Fruit fly (Drosophila melanogaster): Measurements from ENCODE around the gene nod.
A peak's percentile ranks its signal among the peaks of the same experiment; 100 is the strongest.

The nod gene

DNA sequence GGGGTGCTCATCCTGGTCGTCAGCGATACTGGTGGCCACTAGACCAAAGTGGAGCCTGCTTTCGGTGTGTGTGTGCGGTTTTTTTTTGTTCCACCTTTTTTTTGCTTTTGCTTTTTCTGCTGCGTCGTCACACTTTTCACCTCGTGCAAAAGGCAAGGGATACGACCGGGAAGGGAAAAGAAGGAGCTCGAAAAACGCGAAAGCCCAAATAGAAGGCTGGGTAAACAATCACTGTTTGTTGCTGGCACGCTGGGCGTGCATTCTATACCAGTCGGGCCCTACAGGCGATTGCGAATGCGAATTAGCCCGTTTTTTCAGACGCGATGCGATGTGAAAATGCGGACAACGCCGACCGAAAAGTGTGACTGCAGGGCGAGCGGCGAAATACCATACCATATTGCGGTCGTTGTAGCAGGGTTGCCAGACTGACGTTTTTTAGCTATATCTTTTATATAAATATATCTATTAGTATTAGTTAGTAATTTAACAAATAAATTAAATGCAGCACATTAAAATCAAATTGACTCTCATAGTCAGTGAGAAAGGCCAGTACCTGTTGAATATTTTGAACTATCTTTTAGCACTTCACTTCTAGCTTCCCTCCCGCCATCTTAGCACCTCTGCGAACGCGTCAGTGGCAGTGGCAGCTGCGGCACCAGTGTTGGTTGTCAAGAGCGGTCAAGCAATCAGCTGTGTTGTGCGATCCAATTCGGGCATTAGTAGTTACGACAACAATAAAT lies 10.4 kb upstream of the nod start, which contains the start of the genes Polr2A and CG11699 (continued):
- TF ChIP-seq CG6854 (GFP tag; optimal IDR thresholded peaks at IDR 0.05), result peak; percentile 6
- TF ChIP-seq fd59A (GFP tag; optimal IDR thresholded peaks at IDR 0.05), result no peak
- TF ChIP-seq Ets96B (tag; optimal IDR thresholded peaks at IDR 0.05), result peak; percentile 31
- no peak for TF ChIP-seq Eip78C (GFP tag)
- peak; percentile 12 for TF ChIP-seq Sox15 (GFP tag; optimal IDR thresholded peaks at IDR 0.05)
- TF ChIP-seq CG1621 (tag; optimal IDR thresholded peaks at IDR 0.05), result no peak
- TF ChIP-seq CG4318 (GFP tag; optimal IDR thresholded peaks at IDR 0.05), result no peak
- no peak for TF ChIP-seq CG8319 (GFP tag; optimal IDR thresholded peaks at IDR 0.05)
- TF ChIP-seq svp (GFP tag), result no peak
- TF ChIP-seq pdm3 (GFP tag; optimal IDR thresholded peaks at IDR 0.05), result no peak
- TF ChIP-seq CG6276 (GFP tag; optimal IDR thresholded peaks at IDR 0.05), result no peak
- no peak for TF ChIP-seq Hr38 (GFP tag; optimal IDR thresholded peaks at IDR 0.05)
- peak; percentile 38; the same call in 1 of the 3 replicates for TF ChIP-seq eg (GFP tag; IDR thresholded peaks at IDR 0.05)
- no peak for TF ChIP-seq Hr4 (GFP tag; optimal IDR thresholded peaks at IDR 0.05)
- TF ChIP-seq vri (GFP tag; optimal IDR thresholded peaks at IDR 0.05), result no peak
- TF ChIP-seq CG32006 (GFP tag; optimal IDR thresholded peaks at IDR 0.05), result peak; percentile 31
- TF ChIP-seq Sox102F (GFP tag; optimal IDR thresholded peaks at IDR 0.05), result no peak
- no peak for TF ChIP-seq Eip75B (GFP tag; optimal IDR thresholded peaks at IDR 0.05)
- no peak for TF ChIP-seq Hr39 (GFP tag; optimal IDR thresholded peaks at IDR 0.05)
- no peak for TF ChIP-seq acj6 (GFP tag; optimal IDR thresholded peaks at IDR 0.05)

dm6 chrX:11572270-11572914 lies 8.2 kb upstream of the nod start, which contains the start of the genes Kmn1 and Reepl1:
Gene Kmn1 (minus strand): TSS chrX:11572442.
Gene Reepl1 (plus strand): TSS chrX:11572707.
- TF ChIP-seq CG4318 (GFP tag; optimal IDR thresholded peaks at IDR 0.05) (no peak), Hr39 (GFP tag; optimal IDR thresholded peaks at IDR 0.05) (peak; percentile 7), lz (GFP tag; optimal IDR thresholded peaks at IDR 0.05) (no peak), Sox102F (GFP tag; optimal IDR thresholded peaks at IDR 0.05) (no peak), CG31627 (GFP tag; optimal IDR thresholded peaks at IDR 0.05) (no peak), eg (GFP tag; IDR thresholded peaks at IDR 0.05) (no peak)

DNA sequence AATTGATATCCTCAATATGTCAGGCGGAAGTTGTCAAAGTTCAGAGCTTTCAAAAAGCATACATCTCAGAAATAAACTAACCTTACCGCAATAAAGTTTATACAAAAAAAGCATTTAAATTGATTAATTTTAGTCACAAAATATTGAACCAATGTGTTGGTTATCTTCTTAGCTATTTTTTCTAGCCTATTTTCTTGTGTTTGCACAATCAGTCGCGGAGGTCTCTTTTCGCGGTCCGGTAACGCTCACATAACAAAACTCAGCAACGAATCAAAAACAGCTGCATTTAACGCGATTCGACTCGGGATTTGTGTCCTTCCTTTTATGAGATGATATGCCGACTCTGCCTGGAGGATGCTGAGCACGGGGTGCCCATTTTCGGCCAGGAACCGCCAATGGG lies 7.0 kb upstream of the nod start, which contains the start of gene CG11696:
Gene CG11696 (plus strand): TSS at position 203 of the 400 bp plus-strand sequence.
- TF ChIP-seq Lpt (GFP tag; optimal IDR thresholded peaks at IDR 0.05), result no peak
- TF ChIP-seq Eip78C (GFP tag), result peak; percentile 37
- TF ChIP-seq Blimp-1 (GFP tag; optimal IDR thresholded peaks at IDR 0.05), result no peak

DNA sequence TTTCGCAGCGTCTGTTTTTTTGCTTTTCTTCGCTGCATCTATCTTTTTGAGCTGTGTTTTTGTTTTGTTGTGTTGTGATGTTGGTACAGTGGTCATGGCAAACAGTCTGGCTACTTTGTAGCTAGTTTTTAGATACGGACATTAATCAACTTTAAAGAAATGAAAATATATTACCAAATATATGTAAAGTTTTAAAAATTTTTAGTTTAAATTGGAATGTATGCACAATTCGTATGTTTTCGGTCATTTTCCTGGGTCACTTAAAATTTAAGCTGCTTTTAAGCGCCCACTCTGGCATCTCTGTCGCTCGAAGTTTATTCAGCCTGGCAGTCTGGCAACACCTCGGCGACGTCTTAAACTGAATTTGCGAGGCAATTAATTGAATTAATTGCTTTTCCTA lies 4.0 kb upstream of the nod start, which contains the start of gene CG11695:
Gene CG11695 (plus strand): TSS at position 344 of the 400 bp plus-strand sequence.
- TF ChIP-seq ss (GFP tag; optimal IDR thresholded peaks at IDR 0.05) (peak; percentile 44 to 72), salr (GFP tag; optimal IDR thresholded peaks at IDR 0.05) (peak in 1 of 2 experiments; percentile 44), CG1621 (tag; optimal IDR thresholded peaks at IDR 0.05) (peak; percentile 42), Ets96B (tag; optimal IDR thresholded peaks at IDR 0.05) (peak; percentile 64), achi (GFP tag; optimal IDR thresholded peaks at IDR 0.05) (peak; percentile 65), Eip93F (GFP tag; optimal IDR thresholded peaks at IDR 0.05) (no peak), CG7368 (GFP tag; optimal IDR thresholded peaks at IDR 0.05) (peak; percentile 49), net (GFP tag; optimal IDR thresholded peaks at IDR 0.05) (peak; percentile 58), fkh (GFP tag; optimal IDR thresholded peaks at IDR 0.05) (peak; percentile 77), topi (GFP tag; optimal IDR thresholded peaks at IDR 0.05) (peak; percentile 57), CG4318 (GFP tag; optimal IDR thresholded peaks at IDR 0.05) (no peak), Hr38 (GFP tag; optimal IDR thresholded peaks at IDR 0.05) (no peak), CG6854 (GFP tag; optimal IDR thresholded peaks at IDR 0.05) (no peak), acj6 (GFP tag; optimal IDR thresholded peaks at IDR 0.05) (peak; percentile 71), lz (GFP tag; optimal IDR thresholded peaks at IDR 0.05) (peak; percentile 70), Smox (GFP tag; optimal IDR thresholded peaks at IDR 0.05) (peak; percentile 61), CG10631 (GFP tag; optimal IDR thresholded peaks at IDR 0.05) (peak; percentile 69), CG16779 (tag; optimal IDR thresholded peaks at IDR 0.05) (no peak), Hr39 (GFP tag; optimal IDR thresholded peaks at IDR 0.05) (peak; percentile 64), CG8632 (GFP tag; optimal IDR thresholded peaks at IDR 0.05) (peak; percentile 29), cyc (GFP tag; optimal IDR thresholded peaks at IDR 0.05) (peak; percentile 65), Ets21C (GFP tag; optimal IDR thresholded peaks at IDR 0.05) (peak; percentile 30), CG6808 (GFP tag; optimal IDR thresholded peaks at IDR 0.05) (peak; percentile 70), CG8319 (GFP tag; optimal IDR thresholded peaks at IDR 0.05) (no peak), Eip75B (GFP tag; optimal IDR thresholded peaks at IDR 0.05) (peak; percentile 65), Sox102F (GFP tag; optimal IDR thresholded peaks at IDR 0.05) (no peak), CG34406 (GFP tag; optimal IDR thresholded peaks at IDR 0.05) (peak; percentile 51), pdm3 (GFP tag; optimal IDR thresholded peaks at IDR 0.05) (peak; percentile 73), dsx (GFP tag; optimal IDR thresholded peaks at IDR 0.05; ENCODE audit: poor library complexity, severe bottlenecking) (peak; percentile 52), eg (GFP tag; IDR thresholded peaks at IDR 0.05) (peak; percentile 62; the same call in 2 of the 3 replicates)

All from whole organism, prepupa.